Worm (Caenorhabditis elegans): ENCODE data around the gene gst-6.
A peak's percentile ranks its signal among the peaks of the same experiment; 100 is the strongest.

Gene gst-6

DNA sequence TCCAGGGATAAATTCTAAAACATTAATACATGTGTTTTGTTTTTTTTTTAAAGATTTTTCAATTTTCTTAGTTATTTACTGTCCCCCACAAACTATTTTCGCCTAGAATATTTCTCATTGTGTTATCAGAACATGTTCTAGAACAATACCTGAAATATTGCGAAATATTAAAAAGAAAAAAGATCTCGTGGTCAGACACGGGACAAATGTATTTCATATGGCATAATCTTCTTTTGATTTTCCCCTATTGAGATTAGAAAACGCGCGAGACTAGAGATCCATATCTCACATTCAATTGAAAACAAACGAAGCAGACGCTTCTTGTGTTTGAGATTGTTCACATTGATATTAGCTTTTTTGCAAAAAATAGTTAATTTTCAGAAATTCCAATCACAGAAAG, 23.6 kb upstream of the gst-6 start (continued):
- TF ChIP-seq alr-1 (tag; optimal IDR thresholded peaks at IDR 0.05; ENCODE audit: borderline replicate concordance) (no peak), blmp-1 (tag; optimal IDR thresholded peaks at IDR 0.05) (peak; percentile 53), sox-4 (tag; optimal IDR thresholded peaks at IDR 0.05) (peak; percentile 26)

- no peak for TF ChIP-seq F16B12.6 (tag; optimal IDR thresholded peaks at IDR 0.05)
- TF ChIP-seq pqm-1 (tag; optimal IDR thresholded peaks at IDR 0.05) = no peak
- TF ChIP-seq efl-1 (optimal IDR thresholded peaks at IDR 0.05) = no peak
- peak in 1 of 2 experiments; percentile 69 for TF ChIP-seq efl-1 (GFP tag; optimal IDR thresholded peaks at IDR 0.05 in 1 of 2)
- TF ChIP-seq snu-23 (GFP tag; optimal IDR thresholded peaks at IDR 0.05) = peak; percentile 4
- TF ChIP-seq ceh-82 (tag; optimal IDR thresholded peaks at IDR 0.05) = no peak
- no peak for TF ChIP-seq rnt-1 (tag; optimal IDR thresholded peaks at IDR 0.05)
- TF ChIP-seq fos-1 (tag; optimal IDR thresholded peaks at IDR 0.05) = no peak
- no peak for TF ChIP-seq lin-39 (tag; optimal IDR thresholded peaks at IDR 0.05)
- no peak for TF ChIP-seq mdl-1 (tag; optimal IDR thresholded peaks at IDR 0.05)
- peak; percentile 6 for TF ChIP-seq nhr-90 (tag; optimal IDR thresholded peaks at IDR 0.05; ENCODE audit: poor library complexity)
- TF ChIP-seq elt-2 (tag; optimal IDR thresholded peaks at IDR 0.05) = peak; percentile 85
- TF ChIP-seq lin-35 (GFP tag; optimal IDR thresholded peaks at IDR 0.05) = peak in 1 of 2 experiments; percentile 25
- TF ChIP-seq unc-130 (tag; optimal IDR thresholded peaks at IDR 0.05) = peak; percentile 5
- TF ChIP-seq elt-3 (tag; optimal IDR thresholded peaks at IDR 0.05) = peak in 1 of 6 experiments; percentile 45
- TF ChIP-seq xbp-1 (tag; optimal IDR thresholded peaks at IDR 0.05) = no peak
- TF ChIP-seq hpl-2 (GFP tag; optimal IDR thresholded peaks at IDR 0.05) = no peak
- no peak for TF ChIP-seq Y116A8C.19 (tag; optimal IDR thresholded peaks at IDR 0.05; ENCODE audit: borderline replicate concordance)
- peak; percentile 8 for TF ChIP-seq lin-14 (GFP tag; optimal IDR thresholded peaks at IDR 0.05)
- no peak for TF ChIP-seq ztf-4 (tag; optimal IDR thresholded peaks at IDR 0.05)
- peak; percentile 32 for TF ChIP-seq blmp-1 (tag; optimal IDR thresholded peaks at IDR 0.05)
- TF ChIP-seq nhr-20 (tag; optimal IDR thresholded peaks at IDR 0.05) = peak; percentile 32
- TF ChIP-seq lin-15B (tag; optimal IDR thresholded peaks at IDR 0.05) = no peak
- TF ChIP-seq zip-4 (GFP tag; optimal IDR thresholded peaks at IDR 0.05) = no peak
- TF ChIP-seq ceh-8 (GFP tag; optimal IDR thresholded peaks at IDR 0.05) = no peak
- TF ChIP-seq vab-15 (tag; optimal IDR thresholded peaks at IDR 0.05) = no peak
- no peak for TF ChIP-seq hlh-17 (GFP tag; optimal IDR thresholded peaks at IDR 0.05; ENCODE audit: borderline replicate concordance)
- TF ChIP-seq ama-1 (optimal IDR thresholded peaks at IDR 0.05) = no peak
- TF ChIP-seq sox-4 (tag; optimal IDR thresholded peaks at IDR 0.05) = no peak
- TF ChIP-seq nhr-84 (tag; optimal IDR thresholded peaks at IDR 0.05) = no peak
- no peak for TF ChIP-seq nhr-12 (tag; optimal IDR thresholded peaks at IDR 0.05)
- TF ChIP-seq ceh-63 (GFP tag; optimal IDR thresholded peaks at IDR 0.05) = no peak
- no peak for TF ChIP-seq unc-30 (tag; optimal IDR thresholded peaks at IDR 0.05)
- TF ChIP-seq nhr-76 (tag; optimal IDR thresholded peaks at IDR 0.05) = no peak
- no peak for TF ChIP-seq pag-3 (tag; optimal IDR thresholded peaks at IDR 0.05; ENCODE audit: borderline replicate concordance, insufficient read depth)
- no peak for TF ChIP-seq efl-3 (GFP tag; optimal IDR thresholded peaks at IDR 0.05)
Measured at ce11 chrII:4857086-4857485, 22.6 kb upstream of the gst-6 start.

DNA sequence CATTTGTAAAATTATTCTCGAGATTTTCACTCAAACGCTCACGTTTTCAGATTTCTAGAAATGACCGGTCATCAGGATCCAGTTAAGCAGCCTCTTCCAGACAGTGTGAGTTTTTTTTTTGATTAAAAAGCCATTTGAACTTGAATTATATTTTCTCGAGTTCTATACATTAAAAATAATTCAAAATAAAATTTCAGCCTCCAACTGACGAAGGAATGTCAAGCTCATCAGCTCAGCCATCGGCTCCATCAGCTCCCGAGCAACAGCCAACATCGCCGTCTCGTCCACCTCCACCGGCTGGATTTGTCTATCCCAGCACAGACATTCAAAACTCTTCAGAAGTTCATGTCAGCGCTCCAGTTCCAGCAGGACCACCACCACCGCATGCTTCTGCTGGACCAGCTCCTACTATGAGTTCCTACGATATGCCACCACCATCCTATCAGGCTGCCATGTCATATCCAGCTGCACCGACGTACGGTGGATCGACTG, 21.8 kb upstream of the gst-6 start, which contains the start of gene F11G11.5:
F11G11.5 (plus strand) TSS at position 51 of the 492 bp plus-strand sequence.
- TF ChIP-seq fkh-8 (tag; optimal IDR thresholded peaks at IDR 0.05) (no peak), swsn-7 (tag; optimal IDR thresholded peaks at IDR 0.05) (no peak), efl-1 (optimal IDR thresholded peaks at IDR 0.05) (no peak), efl-1 (GFP tag; optimal IDR thresholded peaks at IDR 0.05 in 1 of 2) (peak in 1 of 2 experiments; percentile 29), ets-5 (GFP tag; IDR thresholded peaks at IDR 0.05) (no peak), blmp-1 (tag; optimal IDR thresholded peaks at IDR 0.05) (no peak)
